Worm (Caenorhabditis elegans): ENCODE results near the gene twk-25.

Gene twk-25

DNA sequence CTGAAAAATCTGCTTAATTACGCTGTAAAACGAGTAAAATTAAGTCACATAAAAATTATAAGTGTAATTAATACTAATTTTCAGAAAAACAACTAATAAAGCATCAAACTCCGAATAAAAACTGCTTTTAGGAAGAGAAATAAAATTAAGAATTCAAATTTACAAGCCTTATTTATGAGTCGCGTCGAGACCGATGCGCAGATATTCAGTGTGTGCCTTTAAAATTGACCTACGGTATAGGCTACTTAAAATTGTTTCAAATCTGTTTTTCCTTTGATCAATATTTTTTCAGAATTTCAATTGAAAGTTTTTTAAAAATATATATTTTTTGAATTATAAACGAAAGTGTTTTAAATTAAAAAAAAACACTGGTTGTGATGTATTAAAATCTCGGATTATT is 6.3 kb upstream of the twk-25 start, which contains the start of gene sms-1 (continued):
- TF ChIP-seq xnd-1 (tag; optimal IDR thresholded peaks at IDR 0.05) (peak; percentile 90), ztf-25 (GFP tag; IDR thresholded peaks at IDR 0.05) (no peak), nfya-1 (tag; optimal IDR thresholded peaks at IDR 0.05; ENCODE audit: borderline replicate concordance, insufficient read depth) (no peak), F33H1.4 (GFP tag; IDR thresholded peaks at IDR 0.05) (peak; percentile 86), nfyb-1 (GFP tag; IDR thresholded peaks at IDR 0.05) (no peak), lin-54 (GFP tag; optimal IDR thresholded peaks at IDR 0.05) (no peak)

- TF ChIP-seq ceh-27 (GFP tag; optimal IDR thresholded peaks at IDR 0.05) (no peak), rcor-1 (GFP tag; IDR thresholded peaks at IDR 0.05) (no peak), F10E7.11 (tag; optimal IDR thresholded peaks at IDR 0.05) (no peak), F23B12.7 (tag; optimal IDR thresholded peaks at IDR 0.05; ENCODE audit: insufficient read depth) (no peak), F57C9.4 (tag; optimal IDR thresholded peaks at IDR 0.05) (no peak), egrh-3 (GFP tag; IDR thresholded peaks at IDR 0.05) (no peak), let-526 (GFP tag; IDR thresholded peaks at IDR 0.05) (no peak), mcd-1 (GFP tag; IDR thresholded peaks at IDR 0.05) (no peak), lin-35 (GFP tag; optimal IDR thresholded peaks at IDR 0.05) (no peak), ztf-18 (tag; optimal IDR thresholded peaks at IDR 0.05) (no peak), ccch-3 (GFP tag; optimal IDR thresholded peaks at IDR 0.05) (no peak)
These were observed 4.1 kb upstream of the twk-25 start, which contains the start of gene H21P03.10 for ce11 chrIV:11500421-11500820. Gene H21P03.10, plus strand, starts transcription at chrIV:11500721.

ce11 chrIV:11503654-11504053 is 862 bp upstream of the twk-25 start:
- no peak for TF ChIP-seq dpff-1 (tag; optimal IDR thresholded peaks at IDR 0.05)
- no peak for TF ChIP-seq aptf-3 (GFP tag; IDR thresholded peaks at IDR 0.05)
- no peak for TF ChIP-seq madf-6 (GFP tag; IDR thresholded peaks at IDR 0.05)
- TF ChIP-seq hmg-1.2 (GFP tag; IDR thresholded peaks at IDR 0.05) = no peak
- no peak for TF ChIP-seq zim-3 (tag; optimal IDR thresholded peaks at IDR 0.05)
- TF ChIP-seq B0336.3 (GFP tag; IDR thresholded peaks at IDR 0.05) = no peak
- TF ChIP-seq lsl-1 (GFP tag; optimal IDR thresholded peaks at IDR 0.05) = no peak
- no peak for TF ChIP-seq ztf-26 (tag; optimal IDR thresholded peaks at IDR 0.05)
- no peak for TF ChIP-seq nhr-27 (tag; optimal IDR thresholded peaks at IDR 0.05)
- no peak for TF ChIP-seq nhr-120 (GFP tag; IDR thresholded peaks at IDR 0.05)
- no peak for TF ChIP-seq mel-28 (tag; optimal IDR thresholded peaks at IDR 0.05; ENCODE audit: borderline replicate concordance)
- no peak for TF ChIP-seq B0261.1 (tag; optimal IDR thresholded peaks at IDR 0.05)
- no peak for TF ChIP-seq sptf-2 (GFP tag; optimal IDR thresholded peaks at IDR 0.05)
- no peak for TF ChIP-seq snpc-3.4 (tag; optimal IDR thresholded peaks at IDR 0.05)

DNA sequence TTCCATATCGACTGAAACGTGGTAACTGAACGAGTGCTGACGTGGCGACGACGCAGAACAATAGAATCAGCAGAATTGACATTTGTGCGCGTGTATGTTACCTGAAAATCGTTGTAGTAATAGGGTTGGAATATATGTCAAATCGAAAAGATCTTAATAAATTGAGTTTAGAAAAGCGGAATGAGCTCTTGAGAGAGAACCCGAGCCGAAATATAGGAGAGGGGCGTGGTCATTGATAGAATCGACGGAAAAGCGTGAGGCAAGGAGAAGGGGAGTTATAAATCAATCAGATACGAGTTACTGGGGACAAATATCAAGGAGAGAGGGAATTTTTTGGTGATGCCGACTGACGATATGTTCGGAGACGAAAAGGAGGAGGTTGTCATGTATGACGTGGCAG is 6.1 kb downstream of the twk-25 start, which contains the start of gene M04B2.6:
M04B2.6 (minus strand) TSS at position 101 of the 400 bp plus-strand sequence.
- TF ChIP-seq F33H1.4 (GFP tag; IDR thresholded peaks at IDR 0.05) = no peak
- no peak for TF ChIP-seq ekl-4 (GFP tag; IDR thresholded peaks at IDR 0.05)
- no peak for TF ChIP-seq ceh-58 (GFP tag; IDR thresholded peaks at IDR 0.05)
- TF ChIP-seq chd-7 (tag; optimal IDR thresholded peaks at IDR 0.05) = no peak
- no peak for TF ChIP-seq F37B4.10 (GFP tag; IDR thresholded peaks at IDR 0.05)
- no peak for TF ChIP-seq nhr-120 (GFP tag; IDR thresholded peaks at IDR 0.05)
- no peak for TF ChIP-seq snpc-1.1 (tag; optimal IDR thresholded peaks at IDR 0.05; ENCODE audit: insufficient read depth)
- TF ChIP-seq xnd-1 (tag; optimal IDR thresholded peaks at IDR 0.05) = no peak
- TF ChIP-seq F22D6.2 (tag; optimal IDR thresholded peaks at IDR 0.05) = no peak
- no peak for TF ChIP-seq ccch-3 (GFP tag; optimal IDR thresholded peaks at IDR 0.05)
- TF ChIP-seq mxl-1 (tag; optimal IDR thresholded peaks at IDR 0.05) = no peak
- no peak for TF ChIP-seq Y95B8A.8 (GFP tag; IDR thresholded peaks at IDR 0.05)
- no peak for TF ChIP-seq hlh-26 (GFP tag; conservative IDR thresholded peaks at IDR 0.05)
- no peak for TF ChIP-seq aptf-2 (GFP tag; conservative IDR thresholded peaks at IDR 0.05)
- no peak for TF ChIP-seq madf-3 (GFP tag; IDR thresholded peaks at IDR 0.05)

All from whole organism, young adult.